Fruit fly (Drosophila melanogaster) whole organism, pupa: ENCODE results near the gene t-Grip84.

Source experiments
- CG10348 ChIP-seq: fragments of 200-800 bp; sonication (Bioruptor generic); IDR thresholded peaks from 2 replicates; pipeline ENCODE4 v1.3.6; 2022; ENCODE audit warnings: missing biosample characterization, missing genetic modification characterization
- CG12605 ChIP-seq: fragments of 200-800 bp; sonication (Bioruptor generic); IDR thresholded peaks from 2 replicates; pipeline ENCODE4 v1.3.6; 2022; ENCODE audit warnings: missing biosample characterization, missing genetic modification characterization
- CG13204 ChIP-seq: fragments of 200-800 bp; sonication (Bioruptor generic); optimal IDR thresholded peaks from 2 replicates; lab custom pipeline; 2018; ENCODE audit warnings: missing biosample characterization, mild to moderate bottlenecking, missing genetic modification characterization, moderate library complexity
- CG14655 ChIP-seq: fragments of 200-800 bp; sonication (Bioruptor generic); optimal IDR thresholded peaks from 3 replicates; lab custom pipeline; 2017; ENCODE audit warnings: mild to moderate bottlenecking, missing biosample characterization, missing genetic modification reagents, missing genetic modification characterization
- CG15710 ChIP-seq: fragments of 200-800 bp; sonication (Bioruptor generic); optimal IDR thresholded peaks from 2 replicates; lab custom pipeline; 2018; ENCODE audit warnings: missing biosample characterization, mild to moderate bottlenecking, missing genetic modification characterization, moderate library complexity
- CG17806 ChIP-seq: fragments of 200-800 bp; sonication (Bioruptor generic); optimal IDR thresholded peaks from 2 replicates; lab custom pipeline; 2018; ENCODE audit warnings: missing biosample characterization, mild to moderate bottlenecking, missing genetic modification characterization, moderate library complexity
- CG32121 ChIP-seq: fragments of 200-800 bp; sonication (Bioruptor generic); IDR thresholded peaks from 2 replicates; pipeline ENCODE4 v1.3.6; 2022; ENCODE audit warnings: missing biosample characterization, missing genetic modification characterization
- CG34367 ChIP-seq: fragments of 200-800 bp; sonication (Bioruptor generic); optimal IDR thresholded peaks from 2 replicates; lab custom pipeline; 2018; ENCODE audit warnings: missing biosample characterization, mild to moderate bottlenecking, missing genetic modification characterization
- CG4496 ChIP-seq: fragments of 200-800 bp; sonication (Bioruptor generic); IDR thresholded peaks from 3 replicates; pipeline ENCODE4 v1.3.6; 2022; ENCODE audit warnings: missing biosample characterization, missing genetic modification characterization
- CG8159 ChIP-seq: fragments of 200-800 bp; sonication (Bioruptor generic); optimal IDR thresholded peaks from 3 replicates; lab custom pipeline; 2018; ENCODE audit warnings: missing biosample characterization, mild to moderate bottlenecking, missing genetic modification characterization, moderate library complexity
- CG8301 ChIP-seq: fragments of 200-800 bp; sonication (Bioruptor generic); optimal IDR thresholded peaks from 2 replicates; lab custom pipeline; 2018; ENCODE audit warnings: missing biosample characterization, mild to moderate bottlenecking, missing genetic modification characterization
- CG9948 ChIP-seq: fragments of 200-800 bp; sonication (Bioruptor generic); optimal IDR thresholded peaks from 2 replicates; lab custom pipeline; 2018; ENCODE audit warnings: missing biosample characterization, mild to moderate bottlenecking, missing genetic modification characterization, moderate library complexity
- D1 ChIP-seq: fragments of 200-800 bp; sonication (Bioruptor generic); optimal IDR thresholded peaks from 2 replicates; lab custom pipeline; 2018; ENCODE audit warnings: missing biosample characterization, mild to moderate bottlenecking, missing genetic modification characterization, moderate library complexity
- EcR ChIP-seq: fragments of 200-800 bp; sonication (Bioruptor generic); optimal IDR thresholded peaks from 3 replicates; lab custom pipeline; 2019; ENCODE audit warnings: missing biosample characterization, missing genetic modification characterization, mild to moderate bottlenecking, moderate library complexity, missing genetic modification reagents
- Ets98B ChIP-seq: fragments of 200-800 bp; sonication (Bioruptor generic); IDR thresholded peaks from 2 replicates; pipeline ENCODE4 v1.3.6; 2022; ENCODE audit warnings: missing biosample characterization, missing genetic modification characterization
- Pif1A ChIP-seq: fragments of 200-800 bp; sonication (Bioruptor generic); optimal IDR thresholded peaks from 3 replicates; lab custom pipeline; 2016; ENCODE audit warnings: missing biosample characterization, missing genetic modification characterization
- Pif1B ChIP-seq: fragments of 200-800 bp; sonication (Bioruptor generic); optimal IDR thresholded peaks from 3 replicates; lab custom pipeline; 2016; ENCODE audit warnings: missing biosample characterization, missing genetic modification characterization
- Snoo ChIP-seq: fragments of 200-800 bp; sonication (Bioruptor generic); optimal IDR thresholded peaks from 3 replicates; lab custom pipeline; 2017; ENCODE audit warnings: missing biosample characterization, mild to moderate bottlenecking, missing genetic modification characterization, inconsistent platforms
- fd96Ca ChIP-seq: fragments of 200-800 bp; sonication (Bioruptor generic); IDR thresholded peaks from 3 replicates; pipeline ENCODE4 v1.3.6; 2022; ENCODE audit warnings: missing biosample characterization, missing genetic modification characterization
- gl ChIP-seq: fragments of 200-800 bp; sonication (Bioruptor generic); optimal IDR thresholded peaks from 2 replicates; lab custom pipeline; 2018; ENCODE audit warnings: missing biosample characterization, mild to moderate bottlenecking, missing genetic modification characterization
- rn ChIP-seq: fragments of 200-800 bp; sonication (Bioruptor generic); IDR thresholded peaks from 2 replicates; pipeline ENCODE4 v1.3.6; 2022; ENCODE audit warnings: missing biosample characterization, missing genetic modification characterization

The t-Grip84 gene

DNA sequence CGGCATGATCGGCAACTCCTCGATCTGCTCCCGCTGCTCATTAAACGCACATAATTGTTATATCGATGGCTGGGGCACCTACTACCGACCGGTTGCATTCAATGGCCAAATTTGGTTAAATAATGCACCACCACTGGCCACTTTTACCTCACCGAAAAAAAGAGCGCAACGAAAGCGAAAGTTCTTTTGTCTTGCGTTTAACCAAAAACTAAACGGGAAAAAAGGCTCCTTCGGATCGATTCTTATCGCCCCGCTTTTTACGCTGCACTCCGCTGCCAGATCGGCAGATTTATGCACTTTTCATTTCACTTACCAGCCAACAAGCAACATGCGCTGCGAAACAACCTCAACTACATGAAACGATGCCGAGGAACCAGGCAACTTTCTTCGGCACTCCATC is 45.2 kb downstream of the t-Grip84 start:
- no peak for TF ChIP-seq CG14655 (GFP tag; lab: Kevin White, UChicago)

DNA sequence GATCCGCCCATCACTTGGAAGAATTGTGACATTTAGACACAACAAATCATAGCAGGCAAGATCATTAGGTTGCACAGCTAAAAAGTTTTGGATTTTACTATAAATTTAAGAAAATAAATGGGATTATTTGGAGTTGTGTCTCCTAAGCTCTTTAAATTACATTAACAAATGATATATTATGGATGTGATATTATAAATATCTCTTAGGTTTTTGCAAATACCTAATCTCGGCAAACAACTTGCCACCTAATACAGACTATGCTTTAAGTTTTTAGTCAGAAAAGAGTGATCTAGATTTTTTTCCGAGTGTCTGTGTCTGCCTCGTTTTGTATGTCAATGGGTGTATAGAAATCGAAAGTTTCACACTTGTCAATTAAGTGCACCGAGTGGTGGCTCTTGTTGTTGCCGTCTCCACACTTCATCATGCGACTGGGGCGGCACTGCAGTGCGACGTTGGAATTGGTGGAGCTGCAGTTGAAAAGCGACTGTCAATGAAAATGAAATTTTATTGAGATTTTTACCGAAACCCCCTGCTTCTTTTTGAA is 46.1 kb downstream of the t-Grip84 start:
- TF ChIP-seq fd96Ca (GFP tag; lab: Robert Waterston, UW) = no peak
- TF ChIP-seq CG4496 = no peak
- 0 out of 2 replicates have a peak, but pooled peaks have one; percentile 11 for TF ChIP-seq CG32121 (GFP tag; lab: Robert Waterston, UW)
- TF ChIP-seq rn = no peak

DNA sequence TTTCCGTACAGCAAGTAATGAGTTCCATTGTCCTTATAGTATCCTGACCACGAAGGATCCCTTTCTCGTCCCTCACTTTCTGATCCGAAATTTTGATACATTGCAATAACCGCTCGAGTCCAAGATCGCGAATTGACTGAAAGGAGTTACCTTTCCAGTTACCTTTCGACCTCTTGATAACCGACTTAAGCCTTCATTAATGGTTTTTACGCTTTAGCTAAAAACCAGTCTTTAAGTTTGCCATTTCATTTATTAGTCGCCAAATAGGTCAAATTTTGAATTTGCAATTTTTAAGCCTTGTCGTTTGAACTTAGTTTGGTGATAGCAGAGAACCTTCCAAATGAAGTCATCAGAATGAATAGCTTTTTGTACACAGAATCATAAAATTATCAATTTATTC is 48.4 kb downstream of the t-Grip84 start, which contains the start of gene CG32376:
CG32376 (minus strand) TSS at position 101 of the 400 bp plus-strand sequence.
- TF ChIP-seq CG14655 (GFP tag; lab: Kevin White, UChicago) = no peak
- TF ChIP-seq CG13204 (GFP tag; lab: Kevin White, UChicago) = no peak
- no peak for TF ChIP-seq CG12605 (GFP tag; lab: Robert Waterston, UW)
- no peak for TF ChIP-seq Ets98B
- TF ChIP-seq CG8159 (tag; lab: Kevin White, UChicago) = no peak
- TF ChIP-seq fd96Ca (GFP tag; lab: Robert Waterston, UW) = no peak
- TF ChIP-seq Pif1B = no peak
- TF ChIP-seq gl (tag; lab: Kevin White, UChicago) = no peak
- no peak for TF ChIP-seq D1 (tag; lab: Kevin White, UChicago)
- no peak for TF ChIP-seq Pif1A
- no peak for TF ChIP-seq CG10348
- TF ChIP-seq Snoo = no peak
- TF ChIP-seq, all 21 proteins: peak for 0

DNA sequence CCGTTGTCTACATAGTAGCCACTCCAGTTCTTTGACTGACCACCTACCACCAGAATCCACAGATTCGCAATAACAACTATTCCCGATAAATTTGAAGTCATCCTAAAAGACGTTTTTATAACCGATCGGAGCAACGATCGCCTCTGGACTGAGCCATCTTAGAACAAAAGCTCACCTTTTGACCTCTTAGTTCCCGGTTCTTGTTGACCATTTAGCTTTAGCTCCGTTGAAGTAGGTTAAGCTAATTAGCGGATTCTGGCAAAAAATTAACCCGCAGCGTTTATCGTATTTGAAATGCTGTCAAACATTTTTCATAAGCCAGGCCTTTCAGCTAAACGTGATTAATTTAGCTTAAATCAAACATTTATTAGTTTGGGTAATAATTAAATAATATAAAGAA is 49.7 kb downstream of the t-Grip84 start, which contains the start of gene CG32374:
CG32374 (minus strand) TSS at position 101 of the 400 bp plus-strand sequence.
- TF ChIP-seq CG8301 (tag; lab: Kevin White, UChicago) (no peak), CG17806 (tag; lab: Kevin White, UChicago) (no peak), CG34367 (tag; lab: Kevin White, UChicago) (no peak), rn (no peak), CG15710 (tag; lab: Kevin White, UChicago) (no peak), CG8159 (tag; lab: Kevin White, UChicago) (no peak), CG32121 (GFP tag; lab: Robert Waterston, UW) (no peak), gl (tag; lab: Kevin White, UChicago) (no peak), EcR (no peak), CG4496 (no peak), CG12605 (GFP tag; lab: Robert Waterston, UW) (no peak), Snoo (no peak), CG9948 (tag; lab: Kevin White, UChicago) (no peak), CG14655 (GFP tag; lab: Kevin White, UChicago) (no peak)

DNA sequence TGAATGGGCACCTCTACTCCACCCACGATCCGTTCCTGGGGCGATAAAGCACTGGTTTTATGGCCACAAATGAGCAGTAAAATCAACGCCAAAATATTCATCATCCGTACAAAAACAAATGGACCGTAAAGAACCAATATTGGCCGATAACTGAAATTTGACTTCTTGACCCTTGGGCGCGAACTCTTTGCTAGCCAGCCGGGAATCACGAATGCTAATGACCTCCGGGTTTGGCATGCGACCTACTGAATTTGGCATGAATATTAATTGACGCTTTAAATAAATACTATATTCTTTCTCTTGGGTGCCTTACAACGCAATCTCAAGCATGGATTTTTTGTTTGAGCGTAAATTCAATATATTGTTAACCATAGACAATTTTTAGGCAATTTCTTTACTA is 51.1 kb downstream of the t-Grip84 start, which contains the start of gene CG16998:
CG16998 (minus strand) TSS at position 101 of the 400 bp plus-strand sequence.
- TF ChIP-seq CG9948 (tag; lab: Kevin White, UChicago) (no peak), CG8301 (tag; lab: Kevin White, UChicago) (no peak), Snoo (no peak), D1 (tag; lab: Kevin White, UChicago) (no peak), CG8159 (tag; lab: Kevin White, UChicago) (no peak), CG34367 (tag; lab: Kevin White, UChicago) (no peak), CG14655 (GFP tag; lab: Kevin White, UChicago) (no peak), CG32121 (GFP tag; lab: Robert Waterston, UW) (no peak)
